Fruit fly (Drosophila melanogaster): ENCODE measurements around the gene CG17597.

- TF ChIP-seq Scr (GFP tag; IDR thresholded peaks at IDR 0.05; ENCODE audit: partially characterized antibody) (no peak), pzg (GFP tag; optimal IDR thresholded peaks at IDR 0.05) (no peak), lmd (GFP tag; IDR thresholded peaks at IDR 0.05) (no peak), Abd-B (GFP tag; optimal IDR thresholded peaks at IDR 0.05) (no peak), Lim3 (GFP tag; IDR thresholded peaks at IDR 0.05) (no peak), HLH54F (GFP tag; optimal IDR thresholded peaks at IDR 0.05) (no peak)
These were observed 29.2 kb downstream of the CG17597 start for dm6 chr2L:18801704-18802103.

All from whole organism, embryonic.